Worm (Caenorhabditis elegans) whole organism, midembryonic: Measurements from ENCODE around the gene C25E10.10.

Experiments
- cog-1 ChIP-seq: sonication (generic microtip); optimal IDR thresholded peaks from 2 replicates; lab custom pipeline; 2016; ENCODE audit warnings: missing genetic modification characterization, missing compliant biosample characterization
- ref-1 ChIP-seq: fragments of 200-800 bp; sonication (Bioruptor generic); conservative IDR thresholded peaks from 2 replicates; pipeline ENCODE4 v1.3.6; 2022; ENCODE audit warnings: missing genetic modification reagents, missing genetic modification characterization, missing compliant biosample characterization

ce11 chrV:9079965-9080432 lies 23.8 kb upstream of the C25E10.10 start:
- TF ChIP-seq ref-1 (no peak), cog-1 (tag; lab: Kevin White, UChicago) (no peak)
